Fruit fly (Drosophila melanogaster): Measurements from ENCODE around the gene CG3808.

DNA sequence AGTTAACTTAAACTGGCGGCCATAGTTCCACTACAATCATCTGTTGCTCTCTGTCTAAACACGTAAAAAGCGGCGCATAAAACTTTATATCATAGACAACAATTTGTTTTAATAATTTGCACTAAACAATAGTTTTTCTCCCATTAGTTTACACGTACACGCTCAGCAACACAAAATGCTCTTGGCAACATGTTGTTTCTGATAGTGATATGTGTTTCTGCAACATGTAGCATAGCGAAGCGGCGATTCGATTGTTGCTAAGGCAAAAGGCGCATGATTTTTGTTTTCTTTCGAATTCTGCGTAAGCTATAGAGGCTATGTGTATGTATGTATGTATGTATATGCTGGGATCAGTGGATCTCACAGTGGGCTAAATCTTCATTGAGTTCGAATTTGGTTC is 3.7 kb upstream of the CG3808 start:
- no peak for TF ChIP-seq CG7101 (tag; optimal IDR thresholded peaks at IDR 0.05)
- no peak for TF ChIP-seq CG12768 (GFP tag; optimal IDR thresholded peaks at IDR 0.05)
- TF ChIP-seq cic (GFP tag; optimal IDR thresholded peaks at IDR 0.05): no peak
- TF ChIP-seq Mnt (GFP tag; optimal IDR thresholded peaks at IDR 0.05): no peak
- TF ChIP-seq CG1620 (GFP tag; optimal IDR thresholded peaks at IDR 0.05): no peak
- no peak for TF ChIP-seq CG33017 (tag; optimal IDR thresholded peaks at IDR 0.05)
- TF ChIP-seq CG11617 (GFP tag; optimal IDR thresholded peaks at IDR 0.05): no peak
- TF ChIP-seq Clk (GFP tag; optimal IDR thresholded peaks at IDR 0.05): no peak
- TF ChIP-seq CG7045 (GFP tag; optimal IDR thresholded peaks at IDR 0.05): no peak
- no peak for TF ChIP-seq toe (GFP tag; optimal IDR thresholded peaks at IDR 0.05)
- TF ChIP-seq cnc (optimal IDR thresholded peaks at IDR 0.05): no peak
- no peak for TF ChIP-seq CG14711 (tag; optimal IDR thresholded peaks at IDR 0.05)
- TF ChIP-seq kay (GFP tag; ENCODE audit: borderline replicate concordance): no peak
